Fruit fly (Drosophila melanogaster) whole organism, adult: ENCODE results near the gene pad.

Source experiments
- CG11617 ChIP-seq: fragments of 200-800 bp; sonication (Bioruptor generic); optimal IDR thresholded peaks from 2 replicates; lab custom pipeline; 2017; ENCODE audit warnings: mild to moderate bottlenecking, missing biosample characterization, missing genetic modification reagents, missing genetic modification characterization
- CG12768 ChIP-seq: fragments of 200-800 bp; sonication (Bioruptor generic); optimal IDR thresholded peaks from 2 replicates; lab custom pipeline; 2017; ENCODE audit warnings: missing biosample characterization, missing genetic modification characterization, mild to moderate bottlenecking, moderate library complexity, missing genetic modification reagents
- CG14711 ChIP-seq: fragments of 200-800 bp; sonication (Bioruptor generic); optimal IDR thresholded peaks from 2 replicates; lab custom pipeline; 2018; ENCODE audit warnings: missing biosample characterization, mild to moderate bottlenecking, missing genetic modification characterization, moderate library complexity
- CG1620 ChIP-seq: fragments of 200-800 bp; sonication (Bioruptor generic); optimal IDR thresholded peaks from 2 replicates; lab custom pipeline; 2016; ENCODE audit warnings: missing biosample characterization, missing genetic modification characterization
- CG33017 ChIP-seq: fragments of 200-800 bp; sonication (Bioruptor generic); optimal IDR thresholded peaks from 2 replicates; lab custom pipeline; 2018; ENCODE audit warnings: missing biosample characterization, mild to moderate bottlenecking, missing genetic modification characterization, moderate library complexity
- CG5204 ChIP-seq: fragments of 200-800 bp; sonication (Bioruptor generic); optimal IDR thresholded peaks from 2 replicates; lab custom pipeline; 2016; ENCODE audit warnings: missing biosample characterization, missing genetic modification characterization
- CG7045 ChIP-seq: fragments of 200-800 bp; sonication (Bioruptor generic); optimal IDR thresholded peaks from 2 replicates; lab custom pipeline; 2017; ENCODE audit warnings: missing biosample characterization, mild to moderate bottlenecking, missing genetic modification characterization
- CG7101 ChIP-seq: fragments of 200-800 bp; sonication (Bioruptor generic); optimal IDR thresholded peaks from 2 replicates; lab custom pipeline; 2018; ENCODE audit warnings: missing biosample characterization, mild to moderate bottlenecking, missing genetic modification characterization, moderate library complexity
- Clk ChIP-seq: fragments of 200-800 bp; sonication (Bioruptor generic); optimal IDR thresholded peaks from 2 replicates; lab custom pipeline; 2017; ENCODE audit warnings: missing biosample characterization, missing genetic modification characterization
- Crg-1 ChIP-seq: fragments of 200-800 bp; sonication (Bioruptor generic); optimal IDR thresholded peaks from 2 replicates; lab custom pipeline; 2016; ENCODE audit warnings: missing biosample characterization, missing genetic modification characterization
- Hr96 ChIP-seq: fragments of 200-800 bp; sonication (Bioruptor generic); optimal IDR thresholded peaks from 2 replicates; lab custom pipeline; 2016; ENCODE audit warnings: missing biosample characterization, missing genetic modification characterization
- Mnt ChIP-seq: fragments of 200-800 bp; sonication (Bioruptor generic); optimal IDR thresholded peaks from 2 replicates; lab custom pipeline; 2016; ENCODE audit warnings: missing biosample characterization, mild to moderate bottlenecking, missing genetic modification characterization
- bab1 ChIP-seq: fragments of 200-800 bp; sonication (Bioruptor generic); optimal IDR thresholded peaks from 3 replicates; lab custom pipeline; 2019; ENCODE audit warnings: missing biosample characterization, mild to moderate bottlenecking, missing genetic modification characterization, moderate library complexity
- cic ChIP-seq: fragments of 200-800 bp; sonication (Bioruptor generic); optimal IDR thresholded peaks from 2 replicates; lab custom pipeline; 2017; ENCODE audit warnings: missing biosample characterization, mild to moderate bottlenecking, missing genetic modification characterization, moderate library complexity
- cnc ChIP-seq, 2 experiments: fragments of >200 bp; optimal IDR thresholded peaks; 2 replicates each; lab custom pipeline; 2017
- kay ChIP-seq: fragments of 200-800 bp; sonication (Bioruptor generic); peaks from one replicate; lab custom pipeline; 2016; ENCODE audit warnings: missing biosample characterization, missing genetic modification characterization, borderline replicate concordance
- ovo ChIP-seq: fragments of 200-800 bp; sonication (Bioruptor generic); optimal IDR thresholded peaks from 2 replicates; lab custom pipeline; 2016; ENCODE audit warnings: missing biosample characterization, missing genetic modification characterization
- pad ChIP-seq: fragments of 200-800 bp; sonication (Bioruptor generic); optimal IDR thresholded peaks from 3 replicates; lab custom pipeline; 2017; ENCODE audit warnings: missing biosample characterization, missing genetic modification characterization, mild to moderate bottlenecking, moderate library complexity, missing genetic modification reagents
- tj ChIP-seq: fragments of 200-800 bp; sonication (Bioruptor generic); optimal IDR thresholded peaks from 3 replicates; lab custom pipeline; 2017; ENCODE audit warnings: missing biosample characterization, mild to moderate bottlenecking, missing genetic modification characterization, moderate library complexity
- toe ChIP-seq: fragments of 200-800 bp; sonication (Bioruptor generic); optimal IDR thresholded peaks from 2 replicates; lab custom pipeline; 2016; ENCODE audit warnings: missing biosample characterization, missing genetic modification characterization

pad gene

DNA sequence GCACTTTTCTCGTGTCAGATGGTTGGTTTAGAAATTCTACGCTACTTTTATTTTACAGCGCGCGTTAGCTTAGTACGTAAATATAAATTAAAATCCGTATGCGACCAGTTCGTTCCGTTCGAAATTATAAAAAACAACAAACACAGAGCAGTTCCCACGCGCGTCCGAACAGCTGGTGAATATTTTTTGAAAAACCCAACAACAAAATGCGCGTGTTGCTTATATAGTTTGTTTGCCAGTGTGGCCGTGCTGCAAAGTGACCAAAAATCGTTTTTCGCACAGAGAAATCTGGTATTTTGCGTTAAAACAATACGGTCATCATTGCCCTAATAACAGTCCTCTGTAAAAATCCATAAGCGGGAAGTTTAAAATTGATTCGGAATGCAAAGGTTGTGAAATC is 3.8 kb upstream of the pad start:
- no peak for TF ChIP-seq CG1620
- TF ChIP-seq Crg-1 (GFP tag; lab: Kevin White, UChicago): no peak
- no peak for TF ChIP-seq CG11617 (GFP tag; lab: Kevin White, UChicago)
- no peak for TF ChIP-seq CG7101 (tag; lab: Kevin White, UChicago)
- peak; percentile 65 for TF ChIP-seq Mnt
- no peak for TF ChIP-seq CG14711 (tag; lab: Kevin White, UChicago)
- peak; percentile 15 for TF ChIP-seq pad (GFP tag; lab: Kevin White, UChicago)
- TF ChIP-seq cic (GFP tag; lab: Kevin White, UChicago): peak; percentile 37
- TF ChIP-seq CG5204: no peak
- peak; percentile 60 for TF ChIP-seq bab1 (GFP tag; lab: Kevin White, UChicago)
- peak; percentile 3 for TF ChIP-seq CG33017 (tag; lab: Kevin White, UChicago)

- TF ChIP-seq CG7101 (tag; lab: Kevin White, UChicago) (no peak), cnc (optimal IDR thresholded peaks at IDR 0.05; lab: Kevin White, UChicago) (no peak), CG11617 (GFP tag; lab: Kevin White, UChicago) (no peak), bab1 (GFP tag; lab: Kevin White, UChicago) (no peak), tj (no peak), cic (GFP tag; lab: Kevin White, UChicago) (no peak), CG7045 (GFP tag; lab: Kevin White, UChicago) (no peak), CG12768 (GFP tag; lab: Kevin White, UChicago) (no peak), kay (GFP tag; lab: Kevin White, UChicago) (no peak), pad (GFP tag; lab: Kevin White, UChicago) (no peak), CG14711 (tag; lab: Kevin White, UChicago) (no peak), CG5204 (no peak), CG1620 (no peak), Mnt (no peak), toe (GFP tag; lab: Kevin White, UChicago) (no peak), Clk (GFP tag; lab: Kevin White, UChicago) (no peak), Hr96 (GFP tag; lab: Kevin White, UChicago) (no peak), Crg-1 (GFP tag; lab: Kevin White, UChicago) (no peak), CG33017 (tag; lab: Kevin White, UChicago) (no peak), ovo (GFP tag; lab: Kevin White, UChicago) (no peak)
Observed at dm6 chr3R:16339475-16339874, 2.6 kb upstream of the pad start, which contains the start of gene Sulf1. Sulf1 (minus strand) TSS chr3R:16339575.

dm6 chr3R:16340610-16341009 is 1.5 kb upstream of the pad start:
- TF ChIP-seq ovo (GFP tag; lab: Kevin White, UChicago) (peak; percentile 19), CG7101 (tag; lab: Kevin White, UChicago) (peak; percentile 14), Crg-1 (GFP tag; lab: Kevin White, UChicago) (no peak), CG12768 (GFP tag; lab: Kevin White, UChicago) (peak; percentile 65), kay (GFP tag; lab: Kevin White, UChicago) (peak; percentile 14), tj (no peak), pad (GFP tag; lab: Kevin White, UChicago) (no peak), cic (GFP tag; lab: Kevin White, UChicago) (peak; percentile 85), CG7045 (GFP tag; lab: Kevin White, UChicago) (peak; percentile 4), toe (GFP tag; lab: Kevin White, UChicago) (no peak), CG33017 (tag; lab: Kevin White, UChicago) (no peak), CG11617 (GFP tag; lab: Kevin White, UChicago) (peak; percentile 61)

DNA sequence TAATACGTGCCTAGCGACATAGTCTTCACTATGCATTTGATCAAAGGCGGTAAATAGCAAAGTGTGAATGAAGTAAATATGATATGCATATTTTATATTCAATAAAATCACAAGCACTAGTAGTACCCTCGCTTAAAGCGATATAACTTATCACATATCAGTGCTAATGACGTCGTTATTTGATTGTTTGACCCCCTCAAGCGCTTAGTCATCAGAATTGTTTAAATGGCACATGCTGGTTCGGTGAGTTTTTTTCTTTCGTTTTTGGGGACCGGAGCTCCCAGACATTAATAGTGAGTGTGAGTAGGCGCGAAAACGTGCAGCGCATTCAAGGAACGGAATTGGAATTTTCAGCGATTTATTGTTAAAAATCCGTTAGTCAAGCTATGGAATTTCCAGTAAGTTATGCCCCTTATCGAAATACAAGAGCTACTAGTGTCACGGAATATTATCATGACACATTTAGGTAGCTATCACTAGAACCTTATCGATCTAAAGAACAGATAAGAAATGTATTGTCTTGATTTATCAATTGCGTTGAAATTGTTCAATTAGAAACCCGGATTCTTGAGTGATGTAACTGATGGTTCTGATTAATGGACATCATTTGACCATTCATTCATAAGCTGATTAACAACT is 5.6 kb downstream of the pad start:
- TF ChIP-seq bab1 (GFP tag; lab: Kevin White, UChicago) (no peak), kay (GFP tag; lab: Kevin White, UChicago) (peak; percentile 96), tj (peak; percentile 54), cnc (optimal IDR thresholded peaks at IDR 0.05; lab: Kevin White, UChicago) (no peak), cic (GFP tag; lab: Kevin White, UChicago) (peak; percentile 26)

- no peak for TF ChIP-seq pad (GFP tag; lab: Kevin White, UChicago)
- no peak for TF ChIP-seq Clk (GFP tag; lab: Kevin White, UChicago)
- no peak for TF ChIP-seq CG7045 (GFP tag; lab: Kevin White, UChicago)
- TF ChIP-seq CG11617 (GFP tag; lab: Kevin White, UChicago): no peak
- TF ChIP-seq ovo (GFP tag; lab: Kevin White, UChicago): no peak
- no peak for TF ChIP-seq Mnt
- no peak for TF ChIP-seq CG7101 (tag; lab: Kevin White, UChicago)
- no peak for TF ChIP-seq tj
- TF ChIP-seq CG5204: no peak
- TF ChIP-seq kay (GFP tag; lab: Kevin White, UChicago): no peak
- no peak for TF ChIP-seq CG14711 (tag; lab: Kevin White, UChicago)
- TF ChIP-seq bab1 (GFP tag; lab: Kevin White, UChicago): no peak
- TF ChIP-seq cnc (optimal IDR thresholded peaks at IDR 0.05; lab: Kevin White, UChicago): no peak
- no peak for TF ChIP-seq cic (GFP tag; lab: Kevin White, UChicago)
- no peak for TF ChIP-seq Hr96 (GFP tag; lab: Kevin White, UChicago)
- no peak for TF ChIP-seq CG1620
- no peak for TF ChIP-seq CG33017 (tag; lab: Kevin White, UChicago)
- no peak for TF ChIP-seq Crg-1 (GFP tag; lab: Kevin White, UChicago)
- no peak for TF ChIP-seq CG12768 (GFP tag; lab: Kevin White, UChicago)
- TF ChIP-seq toe (GFP tag; lab: Kevin White, UChicago): no peak
Observed at dm6 chr3R:16348289-16348688, 6.2 kb downstream of the pad start.
